Fruit fly (Drosophila melanogaster): ENCODE data around the gene CG45122.

Gene CG45122

DNA sequence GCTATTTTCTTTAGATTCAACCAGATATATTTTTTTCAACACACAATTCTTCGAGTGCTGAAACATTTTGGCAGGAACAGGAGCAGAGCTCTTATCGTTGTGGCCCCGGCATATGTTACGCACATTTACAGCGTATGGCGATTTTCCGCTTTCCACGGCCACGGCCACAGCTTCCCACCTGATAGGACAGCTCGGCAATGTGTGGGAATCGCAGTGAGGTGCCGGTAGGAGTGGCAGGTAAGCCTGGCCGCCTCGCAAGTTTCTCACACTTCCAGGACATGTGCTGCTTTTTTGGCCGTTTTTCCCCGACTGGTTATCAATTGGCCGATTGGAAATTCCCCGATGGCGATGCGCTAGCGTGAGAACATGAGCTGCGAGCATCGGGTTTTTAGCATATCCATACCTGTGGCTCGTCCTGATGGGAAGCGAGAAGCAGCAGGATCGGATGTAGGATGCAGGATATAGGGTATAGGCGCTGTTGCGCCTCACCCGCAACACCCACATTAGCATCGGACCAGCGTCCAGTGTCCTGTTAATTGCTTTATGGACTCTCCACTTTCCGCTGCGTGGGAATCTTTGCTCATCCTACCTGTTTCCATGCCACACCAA, 26.2 kb downstream of the CG45122 start:
- no peak for TF ChIP-seq usp (GFP tag; optimal IDR thresholded peaks at IDR 0.05)
- TF ChIP-seq lola (GFP tag; optimal IDR thresholded peaks at IDR 0.05) = no peak

- no peak for TF ChIP-seq Sp1 (GFP tag; optimal IDR thresholded peaks at IDR 0.05)
- TF ChIP-seq fru (GFP tag; optimal IDR thresholded peaks at IDR 0.05) = no peak
- no peak for TF ChIP-seq CrebA (GFP tag; optimal IDR thresholded peaks at IDR 0.05; ENCODE audit: borderline replicate concordance)
- no peak for TF ChIP-seq Hr83 (GFP tag; optimal IDR thresholded peaks at IDR 0.05; ENCODE audit: poor library complexity, severe bottlenecking)
- TF ChIP-seq foxo (GFP tag; optimal IDR thresholded peaks at IDR 0.05) = no peak
- no peak for TF ChIP-seq GATAd (GFP tag; optimal IDR thresholded peaks at IDR 0.05)
- no peak for TF ChIP-seq brk (GFP tag; optimal IDR thresholded peaks at IDR 0.05)
- TF ChIP-seq Vsx2 (GFP tag; optimal IDR thresholded peaks at IDR 0.05; ENCODE audit: partially characterized antibody) = no peak
- TF ChIP-seq CG9705 (GFP tag; optimal IDR thresholded peaks at IDR 0.05) = no peak
- no peak for TF ChIP-seq psq (GFP tag; optimal IDR thresholded peaks at IDR 0.05)
- TF ChIP-seq Mio (GFP tag; optimal IDR thresholded peaks at IDR 0.05) = no peak
- no peak for TF ChIP-seq Abd-B (GFP tag; optimal IDR thresholded peaks at IDR 0.05)
- no peak for TF ChIP-seq woc (GFP tag; optimal IDR thresholded peaks at IDR 0.05)
- no peak for TF ChIP-seq Dif (GFP tag; optimal IDR thresholded peaks at IDR 0.05; ENCODE audit: partially characterized antibody)
- no peak for TF ChIP-seq Hr78 (GFP tag; optimal IDR thresholded peaks at IDR 0.05)
- no peak for TF ChIP-seq dl (GFP tag; optimal IDR thresholded peaks at IDR 0.05; ENCODE audit: insufficient read depth in 1 of 2, partially characterized antibody in 2 of 2)
Observed at dm6 chr3R:13072052-13072451, 28.1 kb downstream of the CG45122 start.

DNA sequence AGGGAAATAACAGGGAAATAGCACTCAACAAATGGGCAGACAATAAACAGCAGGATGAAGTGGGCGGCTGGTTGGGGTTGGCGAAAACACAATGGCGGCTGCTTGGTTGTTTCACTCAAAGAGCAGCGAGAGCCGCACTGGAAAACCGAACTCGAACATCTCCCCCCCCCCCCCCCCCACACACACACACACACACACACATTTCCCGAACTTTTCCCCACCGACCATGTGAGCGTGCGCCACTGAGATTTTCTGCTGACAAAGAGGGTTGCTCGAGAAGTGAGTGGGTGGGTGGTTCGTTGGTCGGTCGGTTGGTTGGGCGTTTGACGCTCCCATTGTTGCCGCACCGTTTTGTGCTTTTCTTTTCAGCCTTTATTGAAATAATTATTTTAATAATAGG, 29.2 kb downstream of the CG45122 start:
- TF ChIP-seq CrebA (GFP tag; optimal IDR thresholded peaks at IDR 0.05; ENCODE audit: borderline replicate concordance) (no peak), tai (GFP tag; optimal IDR thresholded peaks at IDR 0.05) (no peak), Mio (GFP tag; optimal IDR thresholded peaks at IDR 0.05) (no peak), h (GFP tag; optimal IDR thresholded peaks at IDR 0.05) (no peak), HLH106 (tag; optimal IDR thresholded peaks at IDR 0.05) (no peak), Hr78 (GFP tag; optimal IDR thresholded peaks at IDR 0.05) (no peak), jim (GFP tag; optimal IDR thresholded peaks at IDR 0.05) (no peak), Hnf4 (GFP tag; optimal IDR thresholded peaks at IDR 0.05) (no peak), CG32264 (GFP tag; optimal IDR thresholded peaks at IDR 0.05) (no peak), Rel (GFP tag; optimal IDR thresholded peaks at IDR 0.05) (no peak), Rel (tag; optimal IDR thresholded peaks at IDR 0.05) (no peak), psq (GFP tag; optimal IDR thresholded peaks at IDR 0.05) (no peak), sv (GFP tag; optimal IDR thresholded peaks at IDR 0.05) (no peak), GATAd (GFP tag; optimal IDR thresholded peaks at IDR 0.05) (no peak), N (GFP tag; optimal IDR thresholded peaks at IDR 0.05) (no peak), pan (optimal IDR thresholded peaks at IDR 0.05) (no peak), foxo (GFP tag; optimal IDR thresholded peaks at IDR 0.05) (no peak), sage (GFP tag; optimal IDR thresholded peaks at IDR 0.05) (no peak), Abd-B (GFP tag; optimal IDR thresholded peaks at IDR 0.05) (no peak), Myc (optimal IDR thresholded peaks at IDR 0.05) (no peak)

DNA sequence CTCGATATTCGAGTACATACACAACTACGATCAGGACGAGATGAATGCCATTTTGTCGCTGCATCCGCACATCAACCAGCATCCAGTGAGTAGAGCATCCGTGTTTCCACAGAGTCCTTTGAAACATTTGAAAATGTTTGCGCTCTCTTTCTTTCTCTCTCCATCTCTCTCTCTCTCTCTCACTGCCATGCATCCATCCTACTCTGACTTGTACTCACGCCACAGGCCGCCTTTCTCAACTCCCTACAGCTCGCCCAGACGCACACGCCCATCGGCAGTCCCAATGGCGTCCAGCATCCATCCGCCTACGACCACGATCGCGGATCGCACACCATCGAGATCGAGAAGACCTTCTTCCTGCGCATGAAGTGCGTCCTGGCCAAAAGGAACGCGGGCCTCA, 30.6 kb downstream of the CG45122 start:
- TF ChIP-seq sv (GFP tag; optimal IDR thresholded peaks at IDR 0.05) (no peak), Hr78 (GFP tag; optimal IDR thresholded peaks at IDR 0.05) (no peak), Dif (GFP tag; optimal IDR thresholded peaks at IDR 0.05; ENCODE audit: partially characterized antibody) (no peak), Rel (GFP tag; optimal IDR thresholded peaks at IDR 0.05) (no peak), Rel (tag; optimal IDR thresholded peaks at IDR 0.05) (no peak), Mio (GFP tag; optimal IDR thresholded peaks at IDR 0.05) (no peak), pan (optimal IDR thresholded peaks at IDR 0.05) (no peak), usp (GFP tag; optimal IDR thresholded peaks at IDR 0.05) (no peak), rgr (GFP tag; optimal IDR thresholded peaks at IDR 0.05) (no peak), OdsH (GFP tag; optimal IDR thresholded peaks at IDR 0.05) (no peak), Vsx2 (GFP tag; optimal IDR thresholded peaks at IDR 0.05; ENCODE audit: partially characterized antibody) (no peak), dl (GFP tag; optimal IDR thresholded peaks at IDR 0.05; ENCODE audit: insufficient read depth in 1 of 2, partially characterized antibody in 2 of 2) (no peak), woc (GFP tag; optimal IDR thresholded peaks at IDR 0.05) (no peak), psq (GFP tag; optimal IDR thresholded peaks at IDR 0.05) (no peak), lola (GFP tag; optimal IDR thresholded peaks at IDR 0.05) (no peak), Hr83 (GFP tag; optimal IDR thresholded peaks at IDR 0.05; ENCODE audit: poor library complexity, severe bottlenecking) (no peak), CG9705 (GFP tag; optimal IDR thresholded peaks at IDR 0.05) (no peak), N (GFP tag; optimal IDR thresholded peaks at IDR 0.05) (no peak)

All from whole organism, wandering third instar larva.